Fruit fly (Drosophila melanogaster) whole organism, prepupa: ENCODE data around the gene CG43203.

Experiments used
- CG10631 ChIP-seq: fragments of 200-800 bp; sonication (Bioruptor generic); optimal IDR thresholded peaks from 2 replicates; lab custom pipeline; 2016; ENCODE audit warnings: missing biosample characterization, missing genetic modification characterization
- CG11902 ChIP-seq: fragments of 200-800 bp; sonication (Bioruptor generic); optimal IDR thresholded peaks from 3 replicates; lab custom pipeline; 2016; ENCODE audit warnings: missing biosample characterization, missing genetic modification characterization
- CG4318 ChIP-seq: fragments of 200-800 bp; sonication (Bioruptor generic); optimal IDR thresholded peaks from 3 replicates; lab custom pipeline; 2017; ENCODE audit warnings: missing biosample characterization, mild to moderate bottlenecking, missing genetic modification characterization
- CG6792 ChIP-seq: fragments of 200-800 bp; sonication (Bioruptor generic); optimal IDR thresholded peaks from 3 replicates; lab custom pipeline; 2016; ENCODE audit warnings: missing biosample characterization, missing genetic modification characterization
- Hr39 ChIP-seq: fragments of 200-800 bp; sonication (Bioruptor generic); optimal IDR thresholded peaks from 2 replicates; lab custom pipeline; 2016; ENCODE audit warnings: missing biosample characterization, missing genetic modification characterization
- Sox14 ChIP-seq: fragments of 200-800 bp; sonication (Bioruptor generic); optimal IDR thresholded peaks from 3 replicates; lab custom pipeline; 2016; ENCODE audit warnings: missing biosample characterization, missing genetic modification characterization
- fkh ChIP-seq: fragments of 200-800 bp; sonication (Bioruptor generic); optimal IDR thresholded peaks from 3 replicates; lab custom pipeline; 2017; ENCODE audit warnings: missing biosample characterization, mild to moderate bottlenecking, missing genetic modification characterization, moderate library complexity
- pdm3 ChIP-seq: fragments of 200-800 bp; sonication (Bioruptor generic); optimal IDR thresholded peaks from 3 replicates; lab custom pipeline; 2016; ENCODE audit warnings: missing biosample characterization, missing genetic modification characterization
- spab ChIP-seq: fragments of 200-800 bp; sonication (Bioruptor generic); optimal IDR thresholded peaks from 2 replicates; lab custom pipeline; 2017; ENCODE audit warnings: missing biosample characterization, mild to moderate bottlenecking, missing genetic modification characterization, missing genetic modification reagents

- TF ChIP-seq Sox14 (GFP tag; lab: Kevin White, UChicago) (no peak), CG4318 (GFP tag; lab: Kevin White, UChicago) (no peak), CG10631 (GFP tag; lab: Kevin White, UChicago) (no peak), fkh (GFP tag; lab: Kevin White, UChicago) (no peak), pdm3 (GFP tag; lab: Kevin White, UChicago) (no peak), Hr39 (GFP tag; lab: Kevin White, UChicago) (no peak), CG6792 (no peak), spab (GFP tag; lab: Kevin White, UChicago) (no peak), CG11902 (no peak)
Measured at dm6 chr3R:19306439-19307120, 47.3 kb upstream of the CG43203 start.
